Worm (Caenorhabditis elegans) whole organism, L4/young adult: ENCODE data around the gene dars-1.

Experiments
- W03F9.2 ChIP-seq: fragments of 150-350 bp; optimal IDR thresholded peaks from 2 replicates; lab custom pipeline; 2014; ENCODE audit warnings: missing biosample characterization, missing genetic modification characterization
- him-1 ChIP-seq: sonication (generic microtip); optimal IDR thresholded peaks from 2 replicates; lab custom pipeline; 2016; ENCODE audit warnings: missing genotype, missing genetic modification reagents, missing genetic modification characterization, missing compliant biosample characterization

DNA sequence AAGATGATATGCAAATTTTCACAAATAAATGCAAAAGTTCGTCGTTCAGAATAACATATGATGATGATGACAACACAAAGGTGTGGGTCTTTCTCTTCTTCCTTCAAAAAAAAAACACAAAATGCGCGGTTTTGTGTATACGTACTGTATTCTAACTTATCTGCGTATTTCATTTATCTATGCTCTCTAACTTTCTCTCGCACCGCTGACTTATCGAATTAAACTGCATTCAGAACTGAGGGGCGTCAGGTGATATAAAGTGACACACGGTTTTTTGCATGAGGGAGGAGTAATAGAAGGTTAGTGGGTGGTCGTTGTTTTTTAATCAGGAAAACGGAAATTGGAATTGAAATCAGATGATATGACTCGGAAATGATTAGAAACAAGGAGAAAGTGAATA lies 9.3 kb upstream of the dars-1 start, which contains the start of gene sod-4:
- TF ChIP-seq W03F9.2 (tag; lab: Kevin White, UChicago) (no peak), him-1 (tag; lab: Kevin White, UChicago) (no peak)
